Worm (Caenorhabditis elegans) whole organism, L4/young adult: ENCODE data around the gene srsx-37.

Experiments used
- W03F9.2 ChIP-seq: fragments of 150-350 bp; optimal IDR thresholded peaks from 2 replicates; lab custom pipeline; 2014; ENCODE audit warnings: missing biosample characterization, missing genetic modification characterization
- dao-5 ChIP-seq: sonication (generic microtip); optimal IDR thresholded peaks from 2 replicates; lab custom pipeline; 2016; ENCODE audit warnings: missing genotype, missing genetic modification characterization, moderate library complexity, missing compliant biosample characterization
- him-1 ChIP-seq: sonication (generic microtip); optimal IDR thresholded peaks from 2 replicates; lab custom pipeline; 2016; ENCODE audit warnings: missing genotype, missing genetic modification reagents, missing genetic modification characterization, missing compliant biosample characterization

ce11 chrV:15305502-15305901 lies 46.6 kb upstream of the srsx-37 start, which contains the start of gene T26H8.5:
- TF ChIP-seq dao-5 (no peak), him-1 (tag; lab: Kevin White, UChicago) (no peak), W03F9.2 (tag; lab: Kevin White, UChicago) (no peak)
